Worm (Caenorhabditis elegans) whole organism, L1 larva: Measurements from ENCODE around the gene mks-5.

Experiments
- alr-1 ChIP-seq: fragments of 200-800 bp; sonication (Bioruptor generic); optimal IDR thresholded peaks from 2 replicates; lab custom pipeline; 2018; ENCODE audit warnings: borderline replicate concordance, mild to moderate bottlenecking, missing genetic modification characterization, missing compliant biosample characterization
- blmp-1 ChIP-seq: fragments of 150-350 bp; optimal IDR thresholded peaks from 2 replicates; lab custom pipeline; 2014; ENCODE audit warnings: missing biosample characterization, missing genetic modification characterization
- egl-13 ChIP-seq: sonication (generic microtip); optimal IDR thresholded peaks from 2 replicates; lab custom pipeline; 2016; ENCODE audit warnings: missing genotype, missing genetic modification reagents, missing genetic modification characterization, missing compliant biosample characterization
- mep-1 ChIP-seq: fragments of 150-350 bp; optimal IDR thresholded peaks from 2 replicates; lab custom pipeline; 2014; ENCODE audit warnings: missing biosample characterization, missing genetic modification characterization
- nhr-20 ChIP-seq: sonication (generic microtip); optimal IDR thresholded peaks from 2 replicates; lab custom pipeline; 2016; ENCODE audit warnings: mild to moderate bottlenecking, missing genetic modification characterization, missing compliant biosample characterization
- tbx-2 ChIP-seq: sonication (generic microtip); optimal IDR thresholded peaks from 2 replicates; lab custom pipeline; 2016; ENCODE audit warnings: missing genetic modification characterization, missing compliant biosample characterization

DNA sequence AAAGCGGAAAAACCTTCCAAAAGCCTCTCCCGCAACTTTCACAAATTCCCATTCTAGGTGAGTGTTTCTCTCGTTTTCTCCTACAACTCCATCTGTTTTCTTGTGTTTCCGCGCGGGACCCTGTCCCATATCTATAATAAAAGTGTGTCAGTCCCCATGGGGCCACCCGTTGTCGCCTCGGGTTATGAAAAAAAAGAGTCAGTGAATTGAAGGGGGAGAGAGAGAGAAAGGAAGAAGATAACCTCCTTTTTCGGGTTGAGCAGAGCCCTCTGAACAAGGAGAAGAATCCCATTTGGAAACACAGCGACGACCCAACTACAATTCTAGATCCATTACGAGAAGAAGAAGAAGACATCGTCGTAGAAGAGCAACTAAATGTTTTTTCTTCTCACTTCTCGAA lies 2.9 kb upstream of the mks-5 start, which contains the start of gene C09G5.13:
- TF ChIP-seq nhr-20 (tag; lab: Kevin White, UChicago) (no peak), egl-13 (tag; lab: Kevin White, UChicago) (no peak), alr-1 (tag; lab: Kevin White, UChicago) (no peak), tbx-2 (tag; lab: Kevin White, UChicago) (no peak), mep-1 (tag; lab: Kevin White, UChicago) (no peak), blmp-1 (no peak)
